Worm (Caenorhabditis elegans) whole organism, midembryonic: ENCODE data around the gene F47B10.6.

Source experiments
- T22C8.4 ChIP-seq: fragments of 200-800 bp; sonication (Bioruptor generic); IDR thresholded peaks from 2 replicates; pipeline ENCODE4 v1.3.6; 2022; ENCODE audit warnings: missing genetic modification characterization, missing compliant biosample characterization
- cog-1 ChIP-seq: sonication (generic microtip); optimal IDR thresholded peaks from 2 replicates; lab custom pipeline; 2016; ENCODE audit warnings: missing genetic modification characterization, missing compliant biosample characterization
- flt-1 ChIP-seq: fragments of 200-800 bp; sonication (Bioruptor generic); IDR thresholded peaks from 2 replicates; pipeline ENCODE4 v1.3.6; 2022; ENCODE audit warnings: missing genetic modification characterization, missing compliant biosample characterization
- klf-2 ChIP-seq: fragments of 200-800 bp; sonication (Bioruptor generic); conservative IDR thresholded peaks from 2 replicates; pipeline ENCODE4 v1.3.6; 2022; ENCODE audit warnings: missing genetic modification reagents, missing genetic modification characterization, missing compliant biosample characterization
- med-1 ChIP-seq: sonication (generic microtip); optimal IDR thresholded peaks from 2 replicates; lab custom pipeline; 2017; ENCODE audit warnings: missing genetic modification characterization, mild to moderate bottlenecking, missing compliant biosample characterization, antibody characterized with exemption, missing genetic modification reagents; ENCODE audit not compliant: insufficient read depth
- ref-1 ChIP-seq: fragments of 200-800 bp; sonication (Bioruptor generic); conservative IDR thresholded peaks from 2 replicates; pipeline ENCODE4 v1.3.6; 2022; ENCODE audit warnings: missing genetic modification reagents, missing genetic modification characterization, missing compliant biosample characterization
- tab-1 ChIP-seq: fragments of 200-800 bp; sonication (Bioruptor generic); IDR thresholded peaks from 2 replicates; pipeline ENCODE4 v1.3.6; 2022; ENCODE audit warnings: missing genetic modification characterization, missing compliant biosample characterization
- ztf-23 ChIP-seq: fragments of 200-800 bp; sonication (Bioruptor generic); IDR thresholded peaks from 2 replicates; pipeline ENCODE4 v1.3.6; 2022; ENCODE audit warnings: missing genetic modification reagents, missing genetic modification characterization, missing compliant biosample characterization
- ztf-29 ChIP-seq: fragments of 200-800 bp; sonication (Bioruptor generic); IDR thresholded peaks from 2 replicates; pipeline ENCODE4 v1.3.6; 2022; ENCODE audit warnings: missing genetic modification reagents, missing genetic modification characterization, missing compliant biosample characterization

The F47B10.6 gene

ce11 chrX:10909661-10910060 lies 21.4 kb downstream of the F47B10.6 start:
- TF ChIP-seq ref-1 (GFP tag; lab: Robert Waterston, UW) (no peak), tab-1 (GFP tag; lab: Robert Waterston, UW) (no peak), ztf-29 (no peak), klf-2 (GFP tag; lab: Robert Waterston, UW) (no peak), med-1 (no peak), T22C8.4 (GFP tag; lab: Robert Waterston, UW) (no peak), ztf-23 (GFP tag; lab: Robert Waterston, UW) (no peak), flt-1 (GFP tag; lab: Robert Waterston, UW) (no peak), cog-1 (tag; lab: Kevin White, UChicago) (no peak)

- no peak for TF ChIP-seq med-1
- no peak for TF ChIP-seq flt-1 (GFP tag; lab: Robert Waterston, UW)
- TF ChIP-seq klf-2 (GFP tag; lab: Robert Waterston, UW), result no peak
- TF ChIP-seq T22C8.4 (GFP tag; lab: Robert Waterston, UW), result no peak
- TF ChIP-seq ztf-23 (GFP tag; lab: Robert Waterston, UW), result no peak
- TF ChIP-seq cog-1 (tag; lab: Kevin White, UChicago), result no peak
- no peak for TF ChIP-seq ztf-29
- TF ChIP-seq tab-1 (GFP tag; lab: Robert Waterston, UW), result no peak
- no peak for TF ChIP-seq ref-1 (GFP tag; lab: Robert Waterston, UW)
These were observed 22.4 kb downstream of the F47B10.6 start, which contains the start of gene F47B10.8 for ce11 chrX:10910716-10911115. Gene F47B10.8 (minus strand): TSS chrX:10910816.

ce11 chrX:10913981-10914380 lies 25.7 kb downstream of the F47B10.6 start, which contains the start of gene F47B10.9:
Gene F47B10.9 (minus strand): TSS chrX:10914081.
- TF ChIP-seq tab-1 (GFP tag; lab: Robert Waterston, UW), result no peak
- TF ChIP-seq ztf-23 (GFP tag; lab: Robert Waterston, UW), result no peak
- TF ChIP-seq cog-1 (tag; lab: Kevin White, UChicago), result no peak
- TF ChIP-seq ztf-29, result no peak
- TF ChIP-seq ref-1 (GFP tag; lab: Robert Waterston, UW), result no peak
- no peak for TF ChIP-seq med-1
- TF ChIP-seq T22C8.4 (GFP tag; lab: Robert Waterston, UW), result no peak
- no peak for TF ChIP-seq flt-1 (GFP tag; lab: Robert Waterston, UW)
- no peak for TF ChIP-seq klf-2 (GFP tag; lab: Robert Waterston, UW)

- no peak for TF ChIP-seq T22C8.4 (GFP tag; lab: Robert Waterston, UW)
- TF ChIP-seq ztf-23 (GFP tag; lab: Robert Waterston, UW), result no peak
- TF ChIP-seq med-1, result no peak
- no peak for TF ChIP-seq ztf-29
- no peak for TF ChIP-seq ref-1 (GFP tag; lab: Robert Waterston, UW)
- no peak for TF ChIP-seq klf-2 (GFP tag; lab: Robert Waterston, UW)
- TF ChIP-seq cog-1 (tag; lab: Kevin White, UChicago), result no peak
- no peak for TF ChIP-seq flt-1 (GFP tag; lab: Robert Waterston, UW)
These were observed 26.3 kb downstream of the F47B10.6 start for ce11 chrX:10914421-10915277.

ce11 chrX:10916194-10916593 lies 27.9 kb downstream of the F47B10.6 start:
- TF ChIP-seq T22C8.4 (GFP tag; lab: Robert Waterston, UW) (no peak), tab-1 (GFP tag; lab: Robert Waterston, UW) (no peak), flt-1 (GFP tag; lab: Robert Waterston, UW) (no peak), klf-2 (GFP tag; lab: Robert Waterston, UW) (no peak), ztf-29 (no peak), cog-1 (tag; lab: Kevin White, UChicago) (no peak), ref-1 (GFP tag; lab: Robert Waterston, UW) (no peak), med-1 (no peak), ztf-23 (GFP tag; lab: Robert Waterston, UW) (no peak)

- TF ChIP-seq ztf-29 (no peak), tab-1 (GFP tag; lab: Robert Waterston, UW) (no peak), ztf-23 (GFP tag; lab: Robert Waterston, UW) (no peak), med-1 (no peak), ref-1 (GFP tag; lab: Robert Waterston, UW) (no peak), T22C8.4 (GFP tag; lab: Robert Waterston, UW) (no peak), klf-2 (GFP tag; lab: Robert Waterston, UW) (no peak)
These were observed 31.3 kb downstream of the F47B10.6 start, which contains the start of gene nstp-9 for ce11 chrX:10919613-10920012. Gene nstp-9 (minus strand): TSS chrX:10919713.

- no peak for TF ChIP-seq med-1
- no peak for TF ChIP-seq klf-2 (GFP tag; lab: Robert Waterston, UW)
- no peak for TF ChIP-seq T22C8.4 (GFP tag; lab: Robert Waterston, UW)
- no peak for TF ChIP-seq flt-1 (GFP tag; lab: Robert Waterston, UW)
- no peak for TF ChIP-seq ztf-23 (GFP tag; lab: Robert Waterston, UW)
- no peak for TF ChIP-seq ztf-29
- TF ChIP-seq cog-1 (tag; lab: Kevin White, UChicago), result no peak
- TF ChIP-seq tab-1 (GFP tag; lab: Robert Waterston, UW), result no peak
- no peak for TF ChIP-seq ref-1 (GFP tag; lab: Robert Waterston, UW)
These were observed 35.7 kb downstream of the F47B10.6 start for ce11 chrX:10924031-10924430.

- no peak for TF ChIP-seq med-1
- TF ChIP-seq klf-2 (GFP tag; lab: Robert Waterston, UW), result no peak
- TF ChIP-seq ref-1 (GFP tag; lab: Robert Waterston, UW), result no peak
- no peak for TF ChIP-seq cog-1 (tag; lab: Kevin White, UChicago)
- no peak for TF ChIP-seq ztf-29
- no peak for TF ChIP-seq tab-1 (GFP tag; lab: Robert Waterston, UW)
- TF ChIP-seq flt-1 (GFP tag; lab: Robert Waterston, UW), result no peak
- TF ChIP-seq ztf-23 (GFP tag; lab: Robert Waterston, UW), result no peak
- no peak for TF ChIP-seq T22C8.4 (GFP tag; lab: Robert Waterston, UW)
These were observed 38.8 kb downstream of the F47B10.6 start for ce11 chrX:10927136-10927535.
